Worm (Caenorhabditis elegans) whole organism, late embryonic: ENCODE data around the gene M02D8.3.

Experiments used
- C38D4.7 ChIP-seq: fragments of 200-800 bp; sonication (Bioruptor generic); optimal IDR thresholded peaks from 2 replicates; lab custom pipeline; 2018; ENCODE audit warnings: mild to moderate bottlenecking, missing genetic modification characterization, moderate library complexity, missing compliant biosample characterization
- F13H6.1 ChIP-seq: sonication (generic microtip); optimal IDR thresholded peaks from 2 replicates; lab custom pipeline; 2016; ENCODE audit warnings: missing genetic modification characterization, missing compliant biosample characterization
- K02D7.2 ChIP-seq: sonication (generic microtip); optimal IDR thresholded peaks from 2 replicates; lab custom pipeline; 2017; ENCODE audit warnings: mild to moderate bottlenecking, missing genetic modification characterization, missing compliant biosample characterization
- K09A11.1 ChIP-seq: sonication (generic microtip); optimal IDR thresholded peaks from 2 replicates; lab custom pipeline; 2017; ENCODE audit warnings: antibody characterized with exemption, mild to moderate bottlenecking, missing genetic modification characterization, missing compliant biosample characterization; ENCODE audit not compliant: insufficient read depth
- T23F11.4 ChIP-seq: fragments of 200-800 bp; sonication (Bioruptor generic); optimal IDR thresholded peaks from 2 replicates; lab custom pipeline; 2018; ENCODE audit warnings: mild to moderate bottlenecking, missing genetic modification characterization, missing compliant biosample characterization
- Y22D7AL.16 ChIP-seq: sonication (generic microtip); optimal IDR thresholded peaks from 2 replicates; lab custom pipeline; 2016; ENCODE audit warnings: missing genetic modification characterization, missing compliant biosample characterization
- ama-1 ChIP-seq: fragments of 150-350 bp; optimal IDR thresholded peaks from 2 replicates; lab custom pipeline; 2014
- ceh-19 ChIP-seq: fragments of 200-800 bp; sonication (Bioruptor generic); optimal IDR thresholded peaks from 2 replicates; lab custom pipeline; 2018; ENCODE audit warnings: mild to moderate bottlenecking, missing genetic modification characterization, missing compliant biosample characterization
- ceh-2 ChIP-seq: sonication (generic microtip); optimal IDR thresholded peaks from 2 replicates; lab custom pipeline; 2016; ENCODE audit warnings: missing genotype, missing genetic modification characterization, missing compliant biosample characterization
- ceh-22 ChIP-seq: sonication (generic microtip); optimal IDR thresholded peaks from 2 replicates; lab custom pipeline; 2017; ENCODE audit warnings: missing biosample characterization, missing genetic modification characterization
- ceh-31 ChIP-seq: sonication (generic microtip); optimal IDR thresholded peaks from 2 replicates; lab custom pipeline; 2016; ENCODE audit warnings: missing genetic modification characterization, missing compliant biosample characterization
- ceh-34 ChIP-seq: sonication (generic microtip); optimal IDR thresholded peaks from 2 replicates; lab custom pipeline; 2016; ENCODE audit warnings: mild to moderate bottlenecking, missing genetic modification characterization, missing compliant biosample characterization
- ceh-45 ChIP-seq: fragments of 200-800 bp; sonication (Bioruptor generic); IDR thresholded peaks from 2 replicates; pipeline ENCODE4 v1.3.6; 2022; ENCODE audit warnings: missing genetic modification reagents, missing genetic modification characterization, missing compliant biosample characterization
- ceh-48 ChIP-seq: sonication (generic microtip); optimal IDR thresholded peaks from 2 replicates; lab custom pipeline; 2016; ENCODE audit warnings: missing genetic modification characterization, inconsistent platforms, missing compliant biosample characterization
- ceh-6 ChIP-seq: fragments of 200-800 bp; sonication (Bioruptor generic); optimal IDR thresholded peaks from 2 replicates; lab custom pipeline; 2018; ENCODE audit warnings: mild to moderate bottlenecking, missing genetic modification characterization, missing compliant biosample characterization
- dmd-4 ChIP-seq: sonication (generic microtip); optimal IDR thresholded peaks from 2 replicates; lab custom pipeline; 2016; ENCODE audit warnings: borderline replicate concordance, missing genetic modification characterization, missing compliant biosample characterization
- dve-1 ChIP-seq: sonication (generic microtip); optimal IDR thresholded peaks from 2 replicates; lab custom pipeline; 2017; ENCODE audit warnings: antibody characterized with exemption, mild to moderate bottlenecking, missing genetic modification characterization, missing compliant biosample characterization
- elt-2 ChIP-seq: sonication (generic microtip); optimal IDR thresholded peaks from 2 replicates; lab custom pipeline; 2016; ENCODE audit warnings: missing genetic modification reagents, missing genetic modification characterization, missing compliant biosample characterization
- elt-4 ChIP-seq: sonication (generic microtip); optimal IDR thresholded peaks from 2 replicates; lab custom pipeline; 2016; ENCODE audit warnings: missing genetic modification characterization, missing compliant biosample characterization
- fax-1 ChIP-seq: sonication (generic microtip); optimal IDR thresholded peaks from 2 replicates; lab custom pipeline; 2016; ENCODE audit warnings: missing genotype, missing genetic modification characterization, missing compliant biosample characterization
- fkh-6 ChIP-seq: sonication (generic microtip); optimal IDR thresholded peaks from 2 replicates; lab custom pipeline; 2016; ENCODE audit warnings: missing genetic modification characterization, missing compliant biosample characterization
- gmeb-2 ChIP-seq: sonication (generic microtip); optimal IDR thresholded peaks from 2 replicates; lab custom pipeline; 2016; ENCODE audit warnings: missing genetic modification characterization, inconsistent platforms, missing compliant biosample characterization
- lim-6 ChIP-seq: sonication (generic microtip); optimal IDR thresholded peaks from 2 replicates; lab custom pipeline; 2016; ENCODE audit warnings: missing genetic modification characterization, missing compliant biosample characterization
- lin-11 ChIP-seq: fragments of 200-800 bp; sonication (Bioruptor generic); optimal IDR thresholded peaks from 2 replicates; lab custom pipeline; 2018; ENCODE audit warnings: mild to moderate bottlenecking, missing genetic modification characterization, missing compliant biosample characterization
- mec-3 ChIP-seq: sonication (generic microtip); optimal IDR thresholded peaks from 2 replicates; lab custom pipeline; 2016; ENCODE audit warnings: borderline replicate concordance, missing genetic modification characterization, missing compliant biosample characterization
- pag-3 ChIP-seq: sonication (generic microtip); optimal IDR thresholded peaks from 2 replicates; lab custom pipeline; 2016; ENCODE audit warnings: missing compliant biosample characterization, missing genetic modification characterization, borderline replicate concordance
- pha-4 ChIP-seq: fragments of 150-350 bp; optimal IDR thresholded peaks from 2 replicates; lab custom pipeline; 2018; ENCODE audit warnings: missing biosample characterization, missing genetic modification reagents, missing genetic modification characterization
- rnt-1 ChIP-seq: sonication (generic microtip); optimal IDR thresholded peaks from 2 replicates; lab custom pipeline; 2016; ENCODE audit warnings: missing genetic modification characterization, missing compliant biosample characterization
- sox-2 ChIP-seq: fragments of 200-800 bp; sonication (Bioruptor generic); IDR thresholded peaks from 2 replicates; pipeline ENCODE4 v1.3.6; 2022; ENCODE audit warnings: missing genetic modification reagents, missing genetic modification characterization, missing compliant biosample characterization
- sox-4 ChIP-seq: sonication (generic microtip); optimal IDR thresholded peaks from 2 replicates; lab custom pipeline; 2017; ENCODE audit warnings: mild to moderate bottlenecking, missing genetic modification characterization, inconsistent platforms, missing compliant biosample characterization
- syd-9 ChIP-seq: sonication (generic microtip); optimal IDR thresholded peaks from 2 replicates; lab custom pipeline; 2016; ENCODE audit warnings: mild to moderate bottlenecking, missing genetic modification characterization, moderate library complexity, missing compliant biosample characterization
- tbx-7 ChIP-seq: sonication (generic microtip); optimal IDR thresholded peaks from 2 replicates; lab custom pipeline; 2016; ENCODE audit warnings: missing genotype, missing genetic modification characterization, missing compliant biosample characterization
- ttx-3 ChIP-seq: sonication (generic microtip); optimal IDR thresholded peaks from 2 replicates; lab custom pipeline; 2016; ENCODE audit warnings: missing genetic modification reagents, missing genetic modification characterization, missing compliant biosample characterization
- unc-3 ChIP-seq, 2 experiments: fragments of 200-800 bp in 1 of 2; sonication (Bioruptor generic) in 1 of 2; sonication (generic microtip) in 1 of 2; conservative IDR thresholded peaks in 1 of 2; optimal IDR thresholded peaks in 1 of 2; 2 replicates each; pipeline versions ENCODE4 v1.3.6 to Lab custom; 2016 to 2022; ENCODE audit warnings: missing compliant biosample characterization in 2 of 2, missing genetic modification characterization in 2 of 2, missing genetic modification reagents in 1 of 2
- unc-86 ChIP-seq: sonication (generic microtip); optimal IDR thresholded peaks from 2 replicates; lab custom pipeline; 2016; ENCODE audit warnings: missing genetic modification characterization, missing compliant biosample characterization
- zip-5 ChIP-seq: sonication (generic microtip); optimal IDR thresholded peaks from 2 replicates; lab custom pipeline; 2016; ENCODE audit warnings: missing genetic modification characterization, missing compliant biosample characterization

Gene M02D8.3

DNA sequence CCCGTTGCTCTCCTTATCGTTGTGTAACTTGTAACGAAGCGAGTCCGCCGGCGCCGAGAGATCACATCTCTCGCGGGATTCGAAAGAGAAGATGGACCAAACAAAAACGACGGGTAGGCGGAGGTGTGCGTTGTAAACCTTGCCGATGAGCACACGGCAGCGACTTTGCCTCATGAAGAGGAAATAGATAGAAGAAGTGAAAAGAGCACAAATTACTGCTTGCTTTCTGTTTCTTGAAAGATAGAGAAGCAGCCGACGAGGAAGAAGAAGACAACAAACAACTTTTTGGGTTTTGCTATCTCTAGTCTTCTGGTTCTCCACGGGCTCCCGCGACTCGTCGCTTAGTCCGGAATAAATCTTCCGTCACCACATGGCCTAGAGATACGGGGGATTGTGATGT is 13.0 kb downstream of the M02D8.3 start (continued):
- TF ChIP-seq dve-1 (tag; lab: Kevin White, UChicago) (no peak), ceh-6 (GFP tag; lab: Kevin White, UChicago) (no peak), F13H6.1 (no peak), fkh-6 (no peak), sox-4 (no peak), ceh-19 (no peak), ceh-2 (no peak), pha-4 (tag; lab: Kevin White, UChicago) (no peak), ceh-45 (GFP tag; lab: Robert Waterston, UW) (no peak), pag-3 (tag; lab: Kevin White, UChicago) (no peak), ceh-31 (tag; lab: Kevin White, UChicago) (no peak), Y22D7AL.16 (tag; lab: Kevin White, UChicago) (no peak), ama-1 (lab: Kevin White, UChicago) (no peak), unc-86 (tag; lab: Kevin White, UChicago) (no peak), K02D7.2 (no peak), ceh-22 (tag; lab: Kevin White, UChicago) (no peak)

DNA sequence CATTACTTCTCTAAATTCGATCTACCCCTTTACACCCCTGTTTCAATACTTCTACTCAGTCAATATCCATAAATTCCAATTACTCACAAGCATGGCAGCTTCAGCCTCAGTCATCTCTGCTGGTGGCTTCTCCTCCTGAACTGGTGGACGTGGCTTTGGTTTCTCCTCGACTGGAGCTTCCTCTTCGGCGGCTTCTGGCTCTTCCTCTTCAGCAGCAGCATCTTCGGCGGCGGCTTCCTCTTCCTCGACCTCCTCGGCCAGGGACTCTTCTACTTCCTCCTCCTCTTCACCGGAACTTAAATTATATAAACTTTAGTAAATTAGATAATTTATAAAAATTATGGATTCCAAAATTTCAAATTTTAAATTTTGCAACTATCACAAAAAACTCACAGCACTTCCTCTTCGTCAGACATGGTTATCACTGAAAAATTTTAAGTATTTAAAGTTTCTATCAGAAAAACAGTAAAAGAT is 13.7 kb downstream of the M02D8.3 start, which contains the start of gene tnt-2:
Gene tnt-2, minus strand, starts transcription at position 424 of the 474 bp plus-strand sequence.
- no peak for TF ChIP-seq syd-9
- no peak for TF ChIP-seq dmd-4
- no peak for TF ChIP-seq mec-3 (tag; lab: Kevin White, UChicago)
- no peak for TF ChIP-seq unc-3 (GFP tag; conservative IDR thresholded peaks at IDR 0.05; lab: Robert Waterston, UW)
- no peak for TF ChIP-seq unc-3 (tag; optimal IDR thresholded peaks at IDR 0.05; lab: Kevin White, UChicago)
- no peak for TF ChIP-seq ceh-22 (tag; lab: Kevin White, UChicago)
- TF ChIP-seq unc-86 (tag; lab: Kevin White, UChicago) = no peak
- TF ChIP-seq lin-11 (tag; lab: Kevin White, UChicago) = no peak
- no peak for TF ChIP-seq pag-3 (tag; lab: Kevin White, UChicago)

DNA sequence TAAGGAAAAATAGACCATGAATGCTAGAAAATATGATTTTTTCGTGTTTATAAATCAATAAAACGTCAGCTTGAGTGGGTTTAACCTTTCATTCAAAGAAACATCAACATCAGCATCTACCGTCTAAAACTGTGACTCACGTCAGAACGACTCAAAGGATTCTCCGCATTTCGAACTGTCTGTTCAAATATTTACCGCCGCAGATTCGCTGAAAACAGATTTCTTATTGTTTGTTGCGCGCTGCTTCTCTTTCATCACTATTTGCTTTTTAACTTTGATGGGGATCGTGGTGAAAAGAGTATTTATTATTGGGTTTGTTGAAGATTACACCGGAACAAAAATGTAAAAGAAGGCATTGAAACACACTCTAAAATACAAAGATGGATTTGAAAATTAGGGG is 15.5 kb downstream of the M02D8.3 start:
- TF ChIP-seq unc-3 (GFP tag; conservative IDR thresholded peaks at IDR 0.05; lab: Robert Waterston, UW) (no peak), unc-3 (tag; optimal IDR thresholded peaks at IDR 0.05; lab: Kevin White, UChicago) (no peak), ttx-3 (no peak), zip-5 (tag; lab: Kevin White, UChicago) (no peak), F13H6.1 (no peak), K09A11.1 (tag; lab: Kevin White, UChicago) (no peak), elt-2 (tag; lab: Kevin White, UChicago) (no peak), elt-4 (tag; lab: Kevin White, UChicago) (no peak), ama-1 (lab: Kevin White, UChicago) (no peak), fkh-6 (no peak)

DNA sequence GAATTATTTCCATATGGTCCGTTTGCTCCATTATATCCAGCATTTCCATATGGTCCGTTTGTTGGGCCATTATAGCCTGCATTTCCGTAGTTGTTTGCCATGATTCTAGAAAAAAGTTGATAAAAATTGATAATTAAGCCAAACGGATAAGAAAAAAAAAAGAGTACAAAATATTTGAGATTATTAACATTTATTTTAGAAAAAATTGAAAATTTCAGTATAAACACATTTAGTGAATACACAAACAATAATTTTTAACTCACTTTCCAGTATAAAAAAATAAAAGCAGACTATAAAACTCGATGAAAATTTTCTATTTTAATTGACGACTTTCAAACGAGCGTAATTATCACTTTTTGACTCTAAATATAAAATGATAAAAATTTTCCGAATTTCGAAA is 16.2 kb downstream of the M02D8.3 start, which contains the start of gene F53A9.9:
Gene F53A9.9, minus strand, starts transcription at position 101 of the 400 bp plus-strand sequence.
- no peak for TF ChIP-seq ceh-2

DNA sequence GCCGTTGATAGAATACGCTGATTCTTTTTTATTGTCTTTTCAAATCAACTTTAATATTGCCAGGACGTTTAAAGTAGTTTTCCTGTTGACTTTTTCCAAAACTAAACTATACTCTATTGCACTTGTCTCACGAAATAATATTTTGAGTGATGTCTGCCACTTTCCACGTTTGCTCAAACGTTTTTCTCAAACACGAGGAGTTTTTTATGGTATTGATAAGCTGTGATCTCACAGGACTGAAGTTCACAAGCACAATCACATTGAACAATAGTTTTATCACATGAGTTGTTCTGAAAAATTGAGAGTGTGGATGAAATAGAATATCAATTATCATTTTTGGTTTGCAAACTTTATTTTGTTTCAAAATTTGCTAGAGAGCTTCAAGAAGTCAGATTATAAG is 16.9 kb downstream of the M02D8.3 start:
- no peak for TF ChIP-seq elt-4 (tag; lab: Kevin White, UChicago)
- TF ChIP-seq elt-2 (tag; lab: Kevin White, UChicago) = no peak
- TF ChIP-seq tbx-7 (tag; lab: Kevin White, UChicago) = no peak
- TF ChIP-seq rnt-1 (tag; lab: Kevin White, UChicago) = no peak
- TF ChIP-seq C38D4.7 = no peak
- TF ChIP-seq gmeb-2 (tag; lab: Kevin White, UChicago) = no peak
- TF ChIP-seq sox-2 (GFP tag; lab: Robert Waterston, UW) = no peak
- no peak for TF ChIP-seq ceh-34 (tag; lab: Kevin White, UChicago)
- no peak for TF ChIP-seq ttx-3
- TF ChIP-seq ceh-48 (tag; lab: Kevin White, UChicago) = no peak
- no peak for TF ChIP-seq T23F11.4 (GFP tag; lab: Kevin White, UChicago)
- no peak for TF ChIP-seq lim-6 (tag; lab: Kevin White, UChicago)
- no peak for TF ChIP-seq fax-1 (tag; lab: Kevin White, UChicago)
